Fruit fly (Drosophila melanogaster) whole organism, adult: Measurements from ENCODE around the gene Cfp1.

ENCODE experiments used
- CG1620 ChIP-seq: fragments of 200-800 bp; sonication (Bioruptor generic); optimal IDR thresholded peaks from 2 replicates; lab custom pipeline; 2016; ENCODE audit warnings: missing biosample characterization, missing genetic modification characterization
- CG5204 ChIP-seq: fragments of 200-800 bp; sonication (Bioruptor generic); optimal IDR thresholded peaks from 2 replicates; lab custom pipeline; 2016; ENCODE audit warnings: missing biosample characterization, missing genetic modification characterization
- Crg-1 ChIP-seq: fragments of 200-800 bp; sonication (Bioruptor generic); optimal IDR thresholded peaks from 2 replicates; lab custom pipeline; 2016; ENCODE audit warnings: missing biosample characterization, missing genetic modification characterization
- Hr96 ChIP-seq: fragments of 200-800 bp; sonication (Bioruptor generic); optimal IDR thresholded peaks from 2 replicates; lab custom pipeline; 2016; ENCODE audit warnings: missing biosample characterization, missing genetic modification characterization
- Mnt ChIP-seq: fragments of 200-800 bp; sonication (Bioruptor generic); optimal IDR thresholded peaks from 2 replicates; lab custom pipeline; 2016; ENCODE audit warnings: missing biosample characterization, mild to moderate bottlenecking, missing genetic modification characterization
- kay ChIP-seq: fragments of 200-800 bp; sonication (Bioruptor generic); peaks from one replicate; lab custom pipeline; 2016; ENCODE audit warnings: missing biosample characterization, missing genetic modification characterization, borderline replicate concordance

DNA sequence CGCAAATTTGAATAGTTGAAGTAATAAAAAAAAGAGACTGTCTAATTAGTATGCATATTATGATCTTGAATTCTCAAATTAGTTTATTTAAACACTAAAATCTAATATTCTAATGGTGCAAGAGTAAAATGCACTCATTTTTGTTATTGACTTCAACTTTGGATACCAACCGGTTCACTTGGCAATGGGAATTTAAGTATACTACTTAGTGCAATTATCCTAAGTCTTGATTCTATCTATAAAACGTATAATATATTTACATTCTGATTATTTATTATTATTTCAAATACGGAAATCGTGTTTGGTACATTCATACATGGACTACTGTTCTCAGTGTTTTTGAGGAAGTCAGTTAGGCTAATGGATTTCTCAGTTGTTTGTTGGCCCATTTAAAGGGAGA lies 45.9 kb downstream of the Cfp1 start, which contains the start of gene Gr8a:
- no peak for TF ChIP-seq CG1620
- TF ChIP-seq kay (GFP tag; lab: Kevin White, UChicago) = no peak
- no peak for TF ChIP-seq Hr96 (GFP tag; lab: Kevin White, UChicago)
- TF ChIP-seq CG5204 (GFP tag; lab: Kevin White, UChicago) = no peak
- no peak for TF ChIP-seq Crg-1
- no peak for TF ChIP-seq Mnt (GFP tag; lab: Kevin White, UChicago)
